Fruit fly (Drosophila melanogaster) whole organism, pupa: Measurements from ENCODE around the gene Srg1.
A peak's percentile ranks its signal among the peaks of the same experiment; 100 is the strongest.

Experiments used
- CG10348 ChIP-seq: fragments of 200-800 bp; sonication (Bioruptor generic); IDR thresholded peaks from 2 replicates; pipeline ENCODE4 v1.3.6; 2022; ENCODE audit warnings: missing biosample characterization, missing genetic modification characterization
- CG12605 ChIP-seq: fragments of 200-800 bp; sonication (Bioruptor generic); IDR thresholded peaks from 2 replicates; pipeline ENCODE4 v1.3.6; 2022; ENCODE audit warnings: missing biosample characterization, missing genetic modification characterization
- CG13204 ChIP-seq: fragments of 200-800 bp; sonication (Bioruptor generic); optimal IDR thresholded peaks from 2 replicates; lab custom pipeline; 2018; ENCODE audit warnings: missing biosample characterization, mild to moderate bottlenecking, missing genetic modification characterization, moderate library complexity
- CG14655 ChIP-seq: fragments of 200-800 bp; sonication (Bioruptor generic); optimal IDR thresholded peaks from 3 replicates; lab custom pipeline; 2017; ENCODE audit warnings: mild to moderate bottlenecking, missing biosample characterization, missing genetic modification reagents, missing genetic modification characterization
- CG15710 ChIP-seq: fragments of 200-800 bp; sonication (Bioruptor generic); optimal IDR thresholded peaks from 2 replicates; lab custom pipeline; 2018; ENCODE audit warnings: missing biosample characterization, mild to moderate bottlenecking, missing genetic modification characterization, moderate library complexity
- CG17806 ChIP-seq: fragments of 200-800 bp; sonication (Bioruptor generic); optimal IDR thresholded peaks from 2 replicates; lab custom pipeline; 2018; ENCODE audit warnings: missing biosample characterization, mild to moderate bottlenecking, missing genetic modification characterization, moderate library complexity
- CG32121 ChIP-seq: fragments of 200-800 bp; sonication (Bioruptor generic); IDR thresholded peaks from 2 replicates; pipeline ENCODE4 v1.3.6; 2022; ENCODE audit warnings: missing biosample characterization, missing genetic modification characterization
- CG34367 ChIP-seq: fragments of 200-800 bp; sonication (Bioruptor generic); optimal IDR thresholded peaks from 2 replicates; lab custom pipeline; 2018; ENCODE audit warnings: missing biosample characterization, mild to moderate bottlenecking, missing genetic modification characterization
- CG4496 ChIP-seq: fragments of 200-800 bp; sonication (Bioruptor generic); IDR thresholded peaks from 3 replicates; pipeline ENCODE4 v1.3.6; 2022; ENCODE audit warnings: missing biosample characterization, missing genetic modification characterization
- CG8159 ChIP-seq: fragments of 200-800 bp; sonication (Bioruptor generic); optimal IDR thresholded peaks from 3 replicates; lab custom pipeline; 2018; ENCODE audit warnings: missing biosample characterization, mild to moderate bottlenecking, missing genetic modification characterization, moderate library complexity
- CG8301 ChIP-seq: fragments of 200-800 bp; sonication (Bioruptor generic); optimal IDR thresholded peaks from 2 replicates; lab custom pipeline; 2018; ENCODE audit warnings: missing biosample characterization, mild to moderate bottlenecking, missing genetic modification characterization
- CG9948 ChIP-seq: fragments of 200-800 bp; sonication (Bioruptor generic); optimal IDR thresholded peaks from 2 replicates; lab custom pipeline; 2018; ENCODE audit warnings: missing biosample characterization, mild to moderate bottlenecking, missing genetic modification characterization, moderate library complexity
- D1 ChIP-seq: fragments of 200-800 bp; sonication (Bioruptor generic); optimal IDR thresholded peaks from 2 replicates; lab custom pipeline; 2018; ENCODE audit warnings: missing biosample characterization, mild to moderate bottlenecking, missing genetic modification characterization, moderate library complexity
- EcR ChIP-seq: fragments of 200-800 bp; sonication (Bioruptor generic); optimal IDR thresholded peaks from 3 replicates; lab custom pipeline; 2019; ENCODE audit warnings: missing biosample characterization, missing genetic modification characterization, mild to moderate bottlenecking, moderate library complexity, missing genetic modification reagents
- Ets98B ChIP-seq: fragments of 200-800 bp; sonication (Bioruptor generic); IDR thresholded peaks from 2 replicates; pipeline ENCODE4 v1.3.6; 2022; ENCODE audit warnings: missing biosample characterization, missing genetic modification characterization
- Pif1A ChIP-seq: fragments of 200-800 bp; sonication (Bioruptor generic); optimal IDR thresholded peaks from 3 replicates; lab custom pipeline; 2016; ENCODE audit warnings: missing biosample characterization, missing genetic modification characterization
- Pif1B ChIP-seq: fragments of 200-800 bp; sonication (Bioruptor generic); optimal IDR thresholded peaks from 3 replicates; lab custom pipeline; 2016; ENCODE audit warnings: missing biosample characterization, missing genetic modification characterization
- Snoo ChIP-seq: fragments of 200-800 bp; sonication (Bioruptor generic); optimal IDR thresholded peaks from 3 replicates; lab custom pipeline; 2017; ENCODE audit warnings: missing biosample characterization, mild to moderate bottlenecking, missing genetic modification characterization, inconsistent platforms
- fd96Ca ChIP-seq: fragments of 200-800 bp; sonication (Bioruptor generic); IDR thresholded peaks from 3 replicates; pipeline ENCODE4 v1.3.6; 2022; ENCODE audit warnings: missing biosample characterization, missing genetic modification characterization
- gl ChIP-seq: fragments of 200-800 bp; sonication (Bioruptor generic); optimal IDR thresholded peaks from 2 replicates; lab custom pipeline; 2018; ENCODE audit warnings: missing biosample characterization, mild to moderate bottlenecking, missing genetic modification characterization
- rn ChIP-seq: fragments of 200-800 bp; sonication (Bioruptor generic); IDR thresholded peaks from 2 replicates; pipeline ENCODE4 v1.3.6; 2022; ENCODE audit warnings: missing biosample characterization, missing genetic modification characterization

The Srg1 gene

DNA sequence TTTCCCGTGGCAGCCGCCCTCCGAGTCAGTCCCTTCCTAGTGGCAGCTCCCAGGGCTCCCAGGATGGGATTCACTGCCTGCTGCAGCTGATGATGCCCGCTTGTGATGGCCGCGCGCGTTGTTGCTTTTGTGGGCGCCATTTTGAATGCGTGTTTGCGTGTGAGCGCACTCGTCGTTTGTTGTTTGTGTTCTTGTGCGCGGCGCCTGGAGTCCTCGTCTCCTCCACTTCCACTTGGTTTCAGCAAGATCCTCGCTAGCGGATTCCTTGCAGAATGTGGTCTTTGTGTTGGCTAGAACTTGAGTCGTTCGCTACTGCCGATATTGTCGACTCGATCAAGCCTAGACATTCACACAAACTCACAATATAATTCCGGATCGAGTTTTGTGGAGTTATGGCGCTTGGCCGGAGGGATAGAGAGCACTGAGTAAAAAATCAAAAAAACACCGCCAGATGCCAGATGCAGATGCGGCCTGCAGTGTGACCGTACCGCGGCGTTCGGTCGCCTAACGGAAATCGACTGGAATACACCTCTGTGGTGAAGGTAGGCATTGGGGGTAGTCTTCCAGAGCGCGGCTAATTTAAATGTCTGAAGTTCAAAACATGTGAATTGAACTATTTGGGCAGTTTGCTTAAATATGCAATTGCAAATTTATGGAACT, 6.0 kb upstream of the Srg1 start, which contains the start of gene CycB3:
Gene CycB3, minus strand, starts transcription at position 428 of the 660 bp plus-strand sequence.
- TF ChIP-seq EcR (GFP tag; lab: Kevin White, UChicago) (peak; percentile 2), Snoo (peak; percentile 33), gl (peak; percentile 10), rn (GFP tag; lab: Robert Waterston, UW) (no peak), CG13204 (peak; percentile 14)

DNA sequence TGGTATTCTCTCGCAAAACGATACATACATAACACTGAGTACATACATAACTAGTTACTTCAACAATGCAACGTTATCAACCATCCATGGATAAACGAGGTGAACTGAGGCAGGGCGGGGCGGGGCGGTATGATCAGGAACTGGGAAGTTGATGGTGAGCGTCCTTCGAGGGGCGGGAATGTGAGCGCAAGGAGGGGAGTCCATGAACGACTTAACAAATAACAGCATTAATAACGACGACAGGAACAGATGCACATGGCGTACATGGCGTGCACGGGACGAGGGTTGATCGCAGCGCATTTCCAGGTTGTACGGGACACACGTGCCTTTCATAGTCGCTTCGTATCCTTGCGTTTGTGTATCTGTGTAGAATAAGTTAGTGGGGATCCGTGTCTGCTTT, 3.4 kb upstream of the Srg1 start:
- TF ChIP-seq CG34367 (tag; lab: Kevin White, UChicago) (no peak), Pif1A (no peak), CG13204 (no peak), CG8301 (tag; lab: Kevin White, UChicago) (no peak), CG12605 (GFP tag; lab: Robert Waterston, UW) (no peak), Snoo (no peak)

DNA sequence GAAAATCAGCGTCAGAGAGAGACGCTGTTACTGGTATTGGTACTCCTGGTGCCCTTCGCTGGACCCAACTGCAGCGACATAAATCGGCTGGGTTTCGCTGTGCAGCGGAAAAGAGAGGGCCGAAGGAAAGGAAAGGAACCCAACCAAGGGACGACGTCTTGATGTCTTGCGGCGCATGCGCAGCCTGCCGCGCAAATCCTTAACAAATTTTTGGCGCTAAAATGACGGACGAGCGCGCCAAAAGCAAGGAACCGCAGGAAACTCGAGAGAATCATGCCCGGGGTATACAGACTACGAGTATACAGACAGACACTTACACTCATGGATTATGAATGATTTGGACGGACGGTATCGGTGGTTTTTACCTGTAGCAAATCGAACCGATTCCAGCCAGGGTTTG, 2.4 kb upstream of the Srg1 start:
- TF ChIP-seq EcR (GFP tag; lab: Kevin White, UChicago) (no peak), rn (GFP tag; lab: Robert Waterston, UW) (no peak), CG12605 (GFP tag; lab: Robert Waterston, UW) (no peak), fd96Ca (no peak), Snoo (no peak), Pif1B (no peak), CG34367 (tag; lab: Kevin White, UChicago) (no peak), D1 (tag; lab: Kevin White, UChicago) (no peak), CG9948 (tag; lab: Kevin White, UChicago) (no peak)

DNA sequence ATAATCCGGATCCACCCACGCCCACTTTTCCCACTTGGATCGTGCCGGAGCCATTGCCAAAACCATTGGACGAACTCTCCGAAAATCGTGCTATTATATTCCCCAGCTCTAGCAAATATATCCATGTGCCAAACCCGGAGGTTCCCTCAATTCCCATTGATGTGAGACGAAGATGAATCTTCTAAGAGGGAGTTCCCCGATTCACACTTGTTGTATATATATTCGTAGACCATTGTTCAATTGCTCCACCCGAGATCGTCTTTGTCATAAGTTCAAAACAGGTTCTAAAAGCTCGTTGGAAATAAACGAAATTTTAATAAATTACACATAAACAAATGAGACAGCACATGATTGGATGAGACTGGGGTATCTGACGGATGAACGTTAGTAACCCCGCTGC, 638 bp downstream of the Srg1 start:
- TF ChIP-seq gl, result no peak
- no peak for TF ChIP-seq CG13204
- no peak for TF ChIP-seq Ets98B (GFP tag; lab: Robert Waterston, UW)
- no peak for TF ChIP-seq CG10348 (GFP tag; lab: Robert Waterston, UW)
- TF ChIP-seq Snoo, result no peak
- TF ChIP-seq fd96Ca, result no peak
- TF ChIP-seq CG4496 (GFP tag; lab: Robert Waterston, UW), result no peak
- TF ChIP-seq CG9948 (tag; lab: Kevin White, UChicago), result no peak
- TF ChIP-seq Pif1B, result no peak
- no peak for TF ChIP-seq CG12605 (GFP tag; lab: Robert Waterston, UW)
- no peak for TF ChIP-seq CG15710 (tag; lab: Kevin White, UChicago)
- TF ChIP-seq, all 21 proteins: peak for 0

DNA sequence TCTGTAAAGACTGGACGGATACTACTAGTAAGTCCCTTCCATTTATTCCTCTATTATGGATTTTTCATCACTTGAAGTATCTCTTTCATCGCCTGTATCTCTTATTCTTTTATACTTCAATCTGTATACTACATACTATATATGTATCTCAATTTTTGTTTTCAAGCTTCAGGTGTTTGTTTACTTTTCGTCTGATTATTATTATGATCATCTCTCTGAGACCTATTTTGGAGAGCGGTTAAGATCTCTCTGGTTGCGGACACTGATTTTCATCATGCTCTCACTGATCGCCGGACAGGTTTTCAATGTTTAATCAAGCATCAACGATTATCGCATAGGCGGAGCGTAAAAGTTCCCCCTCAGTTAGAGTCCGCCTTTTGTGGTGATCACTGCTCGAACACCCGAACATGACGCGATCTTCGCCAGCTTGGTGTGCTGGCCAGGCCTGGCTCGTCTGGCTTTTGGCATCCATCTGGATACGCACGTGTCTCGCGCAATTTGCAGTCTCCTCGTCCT, 1.9 kb downstream of the Srg1 start, which contains the start of gene CG7016:
Gene CG7016, plus strand, starts transcription at position 358 of the 516 bp plus-strand sequence.
- no peak for TF ChIP-seq CG9948 (tag; lab: Kevin White, UChicago)
- TF ChIP-seq CG10348 (GFP tag; lab: Robert Waterston, UW), result no peak
- no peak for TF ChIP-seq CG17806 (tag; lab: Kevin White, UChicago)

DNA sequence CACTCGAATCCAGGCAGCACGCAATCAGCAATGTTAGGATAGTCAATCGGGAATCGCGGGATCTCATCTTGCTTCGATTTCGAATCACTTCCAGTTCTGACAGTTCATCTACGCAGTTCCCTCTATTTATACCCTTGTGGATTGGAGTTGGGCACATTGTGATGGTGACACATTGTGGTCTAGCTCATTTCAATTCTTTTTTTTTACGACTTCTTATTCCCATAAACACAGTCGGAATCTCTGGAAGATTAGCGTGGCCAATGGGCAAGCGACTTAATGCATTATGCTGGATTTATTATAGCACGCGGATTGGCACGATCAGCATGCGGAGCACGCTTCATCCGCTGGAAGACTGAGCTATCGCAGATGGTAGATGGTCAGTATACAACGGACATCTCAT, 2.5 kb downstream of the Srg1 start, which contains the start of gene CG13640:
Gene CG13640, minus strand, starts transcription at position 101 of the 400 bp plus-strand sequence.
- TF ChIP-seq Pif1A, result no peak
- no peak for TF ChIP-seq CG14655
- TF ChIP-seq Snoo, result no peak
- TF ChIP-seq CG12605 (GFP tag; lab: Robert Waterston, UW), result no peak
- TF ChIP-seq CG8301 (tag; lab: Kevin White, UChicago), result no peak
- TF ChIP-seq Ets98B (GFP tag; lab: Robert Waterston, UW), result no peak
- TF ChIP-seq CG8159 (tag; lab: Kevin White, UChicago), result no peak
- no peak for TF ChIP-seq CG4496 (GFP tag; lab: Robert Waterston, UW)

DNA sequence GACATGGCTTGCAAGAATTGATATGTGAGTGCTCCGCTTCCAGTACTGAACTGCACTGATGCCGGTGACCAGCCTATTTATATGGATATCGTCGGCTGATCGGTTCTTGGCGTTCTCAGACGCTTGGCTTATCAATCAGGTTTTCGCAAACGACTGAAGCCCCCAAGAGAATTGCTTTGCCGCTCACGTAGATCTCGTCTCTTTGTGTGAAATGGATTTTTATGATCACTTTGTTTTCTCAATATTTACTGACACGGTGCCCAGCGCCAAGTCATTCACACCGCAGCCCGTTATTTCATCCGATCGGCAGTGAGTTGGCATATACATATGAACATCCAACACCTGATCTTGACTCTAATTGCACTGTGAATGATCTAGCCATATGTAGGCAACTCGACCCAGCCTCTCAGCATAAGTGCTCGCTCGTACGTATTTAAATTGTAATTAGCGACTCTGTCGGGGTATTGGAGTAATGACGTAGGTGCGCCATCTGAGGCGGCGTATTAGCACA, 4.2 kb downstream of the Srg1 start, which contains the start of gene CG13639:
Gene CG13639, minus strand, starts transcription at position 51 of the 511 bp plus-strand sequence.
- no peak for TF ChIP-seq CG4496 (GFP tag; lab: Robert Waterston, UW)
- TF ChIP-seq CG34367 (tag; lab: Kevin White, UChicago), result peak; percentile 27
- TF ChIP-seq EcR (GFP tag; lab: Kevin White, UChicago), result peak; percentile 87

DNA sequence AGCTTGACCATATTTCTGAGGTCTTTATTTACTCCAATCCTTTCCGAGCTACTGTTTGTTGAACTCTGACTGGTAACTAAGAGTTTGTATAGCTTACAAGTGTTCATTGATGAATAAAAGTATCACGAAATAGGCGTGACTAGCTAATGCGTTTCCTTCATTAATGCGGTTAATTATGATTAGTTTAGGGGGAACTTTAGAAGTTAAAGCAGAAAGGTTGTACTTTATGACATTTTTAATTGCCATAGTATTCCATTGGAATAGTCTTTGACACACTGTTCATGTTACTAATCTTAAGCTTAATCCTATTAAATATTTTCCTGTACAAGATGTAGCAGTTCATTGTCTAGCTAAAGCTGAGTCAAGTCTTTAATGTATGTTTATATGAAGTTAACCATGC, 4.8 kb downstream of the Srg1 start, which contains the start of gene ppk22:
Gene ppk22, minus strand, starts transcription at position 101 of the 400 bp plus-strand sequence.
- TF ChIP-seq CG10348 (GFP tag; lab: Robert Waterston, UW), result no peak
- no peak for TF ChIP-seq gl
- TF ChIP-seq Ets98B (GFP tag; lab: Robert Waterston, UW), result no peak
- no peak for TF ChIP-seq CG9948 (tag; lab: Kevin White, UChicago)
- TF ChIP-seq CG8301 (tag; lab: Kevin White, UChicago), result no peak
- TF ChIP-seq Snoo, result no peak
- no peak for TF ChIP-seq rn (GFP tag; lab: Robert Waterston, UW)
- TF ChIP-seq CG34367 (tag; lab: Kevin White, UChicago), result no peak
- TF ChIP-seq CG32121 (GFP tag; lab: Robert Waterston, UW), result no peak
- no peak for TF ChIP-seq CG17806 (tag; lab: Kevin White, UChicago)
- no peak for TF ChIP-seq CG14655
- TF ChIP-seq fd96Ca, result no peak
- TF ChIP-seq Pif1B, result no peak
- TF ChIP-seq EcR (GFP tag; lab: Kevin White, UChicago), result no peak
- TF ChIP-seq Pif1A, result no peak
- TF ChIP-seq CG12605 (GFP tag; lab: Robert Waterston, UW), result no peak
- no peak for TF ChIP-seq CG15710 (tag; lab: Kevin White, UChicago)
